Fruit fly (Drosophila melanogaster): ENCODE data around the gene Pp2C1.

DNA sequence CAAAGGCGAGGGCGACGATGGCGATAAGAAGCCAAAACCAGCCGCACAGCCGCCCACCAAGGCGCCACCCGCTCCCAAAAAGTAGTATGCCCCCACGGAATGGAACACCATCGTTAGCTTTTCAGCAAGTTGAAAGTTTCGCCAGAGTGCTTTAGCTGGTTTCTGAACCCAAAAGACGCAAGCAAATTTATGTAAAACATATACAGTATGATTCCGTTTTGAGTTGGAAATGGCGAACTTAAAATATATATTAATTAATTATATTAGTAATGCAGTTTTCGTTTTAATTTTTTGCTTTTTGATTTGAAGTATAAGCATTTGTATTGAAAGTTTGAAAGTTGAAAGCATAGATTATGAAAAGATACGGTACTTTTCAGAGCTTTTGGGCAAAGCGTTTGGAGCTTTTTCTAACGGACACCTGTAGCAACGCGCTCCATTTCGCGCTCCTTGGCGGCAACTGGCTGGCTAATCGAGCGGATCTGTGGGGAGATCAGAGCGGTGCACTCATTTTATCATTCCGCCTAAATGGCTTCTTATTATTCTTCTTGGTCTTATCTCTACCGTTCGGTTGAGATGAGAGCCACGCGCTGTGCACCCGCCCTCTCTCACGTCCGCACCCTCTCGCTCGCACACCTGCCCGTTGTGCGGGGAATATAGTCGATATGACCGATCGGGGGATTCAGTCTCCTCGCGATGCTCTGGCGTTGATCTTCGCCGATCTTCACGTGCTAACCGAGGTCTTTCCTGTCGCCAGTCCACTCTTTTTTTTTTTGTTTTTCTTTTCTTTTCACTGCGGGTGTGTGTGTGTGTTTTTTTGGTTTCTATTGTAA lies 20.7 kb upstream of the Pp2C1 start, which contains the start of gene Proc-R:
- TF ChIP-seq insv (optimal IDR thresholded peaks at IDR 0.05) (no peak), Myc (optimal IDR thresholded peaks at IDR 0.05) (no peak), ttk (optimal IDR thresholded peaks at IDR 0.05) (no peak)
